Worm (Caenorhabditis elegans) whole organism, L1 larva: Measurements from ENCODE around the gene Y54F10BM.23.

Source experiments
- C16A3.4 ChIP-seq: fragments of 150-350 bp; optimal IDR thresholded peaks from 2 replicates; lab custom pipeline; 2014; ENCODE audit warnings: missing biosample characterization, missing genetic modification characterization
- fkh-8 ChIP-seq: sonication (generic microtip); optimal IDR thresholded peaks from 2 replicates; lab custom pipeline; 2016; ENCODE audit warnings: mild to moderate bottlenecking, missing genetic modification characterization, missing compliant biosample characterization
- fos-1 ChIP-seq: fragments of 150-350 bp; optimal IDR thresholded peaks from 2 replicates; lab custom pipeline; 2014; ENCODE audit warnings: missing biosample characterization, missing genetic modification characterization
- hlh-17 ChIP-seq: fragments of 200-800 bp; sonication (Bioruptor generic); optimal IDR thresholded peaks from 2 replicates; lab custom pipeline; 2018; ENCODE audit warnings: missing genetic modification characterization, mild to moderate bottlenecking, missing compliant biosample characterization, moderate library complexity, borderline replicate concordance
- pag-3 ChIP-seq: sonication (generic microtip); optimal IDR thresholded peaks from 2 replicates; lab custom pipeline; 2017; ENCODE audit warnings: missing genetic modification characterization, mild to moderate bottlenecking, missing compliant biosample characterization, antibody characterized with exemption, borderline replicate concordance; ENCODE audit not compliant: insufficient read depth
- unc-62 ChIP-seq: fragments of 150-350 bp; optimal IDR thresholded peaks from 2 replicates; lab custom pipeline; 2014; ENCODE audit warnings: missing biosample characterization, missing genetic modification reagents, missing genetic modification characterization

DNA sequence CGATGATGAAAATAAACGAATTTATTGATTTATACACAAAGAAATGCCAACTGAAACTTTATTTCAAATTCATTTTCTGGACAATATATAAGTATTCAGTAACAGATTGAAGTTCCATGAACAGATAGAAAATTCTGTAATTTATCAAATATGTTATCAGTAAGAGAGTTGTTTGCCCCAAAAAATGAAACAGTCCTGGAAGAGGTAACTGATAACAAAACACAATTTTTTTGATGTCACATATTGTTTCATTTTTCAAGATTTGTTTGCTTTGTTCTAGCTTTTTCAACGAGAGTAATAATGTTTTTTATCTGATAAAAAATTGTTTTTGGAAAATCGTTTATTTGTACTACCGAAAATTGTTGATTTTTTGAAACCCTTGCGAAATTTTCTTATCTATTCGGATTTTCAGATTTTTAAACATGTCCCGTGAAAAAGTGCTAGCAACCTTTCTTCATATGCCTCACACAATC is 26.3 kb downstream of the Y54F10BM.23 start, which contains the start of gene fbxa-73:
- no peak for TF ChIP-seq hlh-17 (GFP tag; lab: Kevin White, UChicago)
- TF ChIP-seq pag-3: no peak
- no peak for TF ChIP-seq fkh-8
- TF ChIP-seq fos-1 (tag; lab: Kevin White, UChicago): no peak
- TF ChIP-seq C16A3.4 (tag; lab: Kevin White, UChicago): no peak
- no peak for TF ChIP-seq unc-62 (GFP tag; lab: Kevin White, UChicago)
